Worm (Caenorhabditis elegans) whole organism, L1 larva: Measurements from ENCODE around the gene C48B4.11.

ENCODE experiments used
- C34B4.2 ChIP-seq: sonication (generic microtip); optimal IDR thresholded peaks from 2 replicates; lab custom pipeline; 2017; ENCODE audit warnings: mild to moderate bottlenecking, missing genetic modification characterization, missing compliant biosample characterization
- aly-2 ChIP-seq: fragments of 150-350 bp; optimal IDR thresholded peaks from 2 replicates; lab custom pipeline; 2014; ENCODE audit warnings: missing biosample characterization, missing genetic modification characterization
- blmp-1 ChIP-seq: fragments of 150-350 bp; optimal IDR thresholded peaks from 2 replicates; lab custom pipeline; 2014; ENCODE audit warnings: missing biosample characterization, missing genetic modification characterization
- ceh-82 ChIP-seq, 3 experiments: fragments of 150-350 bp in 1 of 3; sonication (generic microtip) in 2 of 3; optimal IDR thresholded peaks; 2 replicates each; lab custom pipeline; 2014 to 2017; ENCODE audit warnings: missing biosample characterization in 3 of 3, missing genetic modification characterization in 3 of 3
- ces-1 ChIP-seq: fragments of 150-350 bp; optimal IDR thresholded peaks from 2 replicates; lab custom pipeline; 2014; ENCODE audit warnings: missing biosample characterization, missing genetic modification reagents, missing genetic modification characterization
- grh-1 ChIP-seq: fragments of 200-800 bp; sonication (Bioruptor generic); IDR thresholded peaks from 2 replicates; pipeline ENCODE4 v1.3.6; 2022; ENCODE audit warnings: missing genetic modification reagents, missing genetic modification characterization, missing compliant biosample characterization
- irx-1 ChIP-seq: sonication (generic microtip); optimal IDR thresholded peaks from 2 replicates; lab custom pipeline; 2016; ENCODE audit warnings: missing genetic modification characterization, missing compliant biosample characterization
- lin-14 ChIP-seq: fragments of 200-800 bp; sonication (Bioruptor generic); optimal IDR thresholded peaks from 2 replicates; lab custom pipeline; 2018; ENCODE audit warnings: mild to moderate bottlenecking, missing genetic modification characterization, moderate library complexity, missing compliant biosample characterization
- mef-2 ChIP-seq: fragments of 150-350 bp; optimal IDR thresholded peaks from 2 replicates; lab custom pipeline; 2014; ENCODE audit warnings: missing biosample characterization, missing genetic modification characterization
- nhr-28 ChIP-seq: fragments of 150-350 bp; optimal IDR thresholded peaks from 2 replicates; lab custom pipeline; 2014; ENCODE audit warnings: missing biosample characterization, missing genetic modification characterization
- nhr-77 ChIP-seq: fragments of 150-350 bp; optimal IDR thresholded peaks from 2 replicates; lab custom pipeline; 2014; ENCODE audit warnings: missing biosample characterization, missing genetic modification characterization
- skn-1 ChIP-seq: fragments of 150-350 bp; optimal IDR thresholded peaks from 2 replicates; lab custom pipeline; 2014; ENCODE audit warnings: missing biosample characterization, missing genetic modification characterization
- unc-62 ChIP-seq: fragments of 150-350 bp; optimal IDR thresholded peaks from 2 replicates; lab custom pipeline; 2014; ENCODE audit warnings: missing biosample characterization, missing genetic modification reagents, missing genetic modification characterization
- xbp-1 ChIP-seq: sonication (generic microtip); optimal IDR thresholded peaks from 2 replicates; lab custom pipeline; 2016; ENCODE audit warnings: missing genetic modification characterization, missing compliant biosample characterization

ce11 chrIII:9565973-9566372, at the start of gene C48B4.11:
- TF ChIP-seq C34B4.2: no peak
- TF ChIP-seq irx-1: no peak
- TF ChIP-seq mef-2 (tag; lab: Kevin White, UChicago): no peak
- no peak for TF ChIP-seq grh-1 (GFP tag; lab: Robert Waterston, UW)
- TF ChIP-seq aly-2 (tag; lab: Kevin White, UChicago): no peak
- no peak for TF ChIP-seq xbp-1
- TF ChIP-seq lin-14: no peak
- TF ChIP-seq nhr-77 (tag; lab: Kevin White, UChicago): no peak
- no peak for TF ChIP-seq ceh-82 (tag; optimal IDR thresholded peaks at IDR 0.05; lab: Kevin White, UChicago)
- no peak for TF ChIP-seq skn-1 (tag; lab: Kevin White, UChicago)
- TF ChIP-seq unc-62: no peak
- no peak for TF ChIP-seq ces-1 (GFP tag; lab: Kevin White, UChicago)
- no peak for TF ChIP-seq nhr-28 (tag; lab: Kevin White, UChicago)
- TF ChIP-seq blmp-1 (tag; lab: Kevin White, UChicago): no peak
